Worm (Caenorhabditis elegans) whole organism, L4/young adult: ENCODE measurements around the gene T21B4.3.

ENCODE experiments used
- W03F9.2 ChIP-seq: fragments of 150-350 bp; optimal IDR thresholded peaks from 2 replicates; lab custom pipeline; 2014; ENCODE audit warnings: missing biosample characterization, missing genetic modification characterization
- dao-5 ChIP-seq: sonication (generic microtip); optimal IDR thresholded peaks from 2 replicates; lab custom pipeline; 2016; ENCODE audit warnings: missing genotype, missing genetic modification characterization, moderate library complexity, missing compliant biosample characterization
- him-1 ChIP-seq: sonication (generic microtip); optimal IDR thresholded peaks from 2 replicates; lab custom pipeline; 2016; ENCODE audit warnings: missing genotype, missing genetic modification reagents, missing genetic modification characterization, missing compliant biosample characterization

ce11 chrII:12527947-12528346, 31.1 kb upstream of the T21B4.3 start, which contains the start of gene srx-119:
- TF ChIP-seq him-1 (tag; lab: Kevin White, UChicago) = no peak
- no peak for TF ChIP-seq dao-5 (tag; lab: Kevin White, UChicago)
- no peak for TF ChIP-seq W03F9.2 (tag; lab: Kevin White, UChicago)
